Worm (Caenorhabditis elegans): Measurements from ENCODE around the gene F12A10.1.

DNA sequence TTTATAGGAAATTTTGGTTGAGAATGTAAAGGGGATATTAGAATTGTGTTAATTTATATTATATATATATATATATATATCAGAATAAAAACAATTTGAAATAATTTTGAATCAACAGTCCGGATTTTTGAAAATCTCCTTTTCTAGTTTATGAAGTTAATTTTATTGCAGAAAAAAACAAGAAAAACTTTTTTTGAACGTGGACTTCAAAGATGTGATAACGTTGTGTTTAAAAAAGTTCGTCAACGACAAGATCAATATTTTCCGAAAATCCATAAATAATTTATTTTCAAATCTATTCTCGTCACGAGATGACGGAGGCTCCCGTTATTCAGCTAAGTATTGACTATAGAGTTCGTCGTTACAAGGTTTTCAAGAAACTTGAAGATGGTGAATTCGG, 41.2 kb downstream of the F12A10.1 start, which contains the start of gene C17C3.11:
- TF ChIP-seq ama-1 (optimal IDR thresholded peaks at IDR 0.05) (no peak), ceh-24 (tag; optimal IDR thresholded peaks at IDR 0.05) (no peak), C38D4.7 (GFP tag; optimal IDR thresholded peaks at IDR 0.05) (no peak), pha-4 (tag; optimal IDR thresholded peaks at IDR 0.05) (no peak), pros-1 (tag; optimal IDR thresholded peaks at IDR 0.05) (no peak), dve-1 (tag; optimal IDR thresholded peaks at IDR 0.05) (no peak)

All from whole organism, late embryonic.